Worm (Caenorhabditis elegans): ENCODE results near the gene srh-75.

Gene srh-75

DNA sequence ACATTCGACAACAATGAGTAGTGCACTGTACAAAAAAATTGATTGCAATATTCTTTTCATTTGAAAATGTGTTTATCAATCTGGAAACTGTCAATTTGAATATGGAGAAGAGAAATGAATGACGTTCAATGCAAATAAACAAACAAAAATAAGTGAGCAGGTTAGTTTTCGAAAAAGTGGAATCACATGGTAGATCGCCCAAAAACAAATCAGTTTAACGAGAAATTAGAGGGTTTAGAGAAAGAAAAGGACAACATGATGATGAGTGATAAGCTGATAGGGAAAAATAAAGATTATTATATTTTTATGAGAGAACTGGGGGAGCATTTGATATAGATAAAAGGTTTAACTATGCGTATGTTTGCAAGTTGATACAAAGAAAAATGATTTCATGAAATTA is 12.3 kb upstream of the srh-75 start, which contains the start of gene T04C12.8 (continued):
- TF ChIP-seq ztf-22 (GFP tag; optimal IDR thresholded peaks at IDR 0.05) (peak; percentile 84), F23B12.7 (tag; optimal IDR thresholded peaks at IDR 0.05; ENCODE audit: insufficient read depth) (no peak), ama-1 (optimal IDR thresholded peaks at IDR 0.05) (no peak), ama-1 (GFP tag; optimal IDR thresholded peaks at IDR 0.05) (no peak), repo-1 (tag; optimal IDR thresholded peaks at IDR 0.05) (no peak), snpc-1.1 (tag; optimal IDR thresholded peaks at IDR 0.05; ENCODE audit: insufficient read depth) (no peak), gei-17 (GFP tag; optimal IDR thresholded peaks at IDR 0.05) (no peak), ets-4 (GFP tag; optimal IDR thresholded peaks at IDR 0.05) (peak; percentile 2), mcd-1 (GFP tag; IDR thresholded peaks at IDR 0.05) (no peak), T26A5.8 (tag; optimal IDR thresholded peaks at IDR 0.05) (no peak), zim-3 (tag; optimal IDR thresholded peaks at IDR 0.05) (no peak), madf-3 (GFP tag; IDR thresholded peaks at IDR 0.05) (no peak), Y79H2A.3 (GFP tag; conservative IDR thresholded peaks at IDR 0.05) (no peak), nhr-120 (GFP tag; IDR thresholded peaks at IDR 0.05) (no peak), lsl-1 (GFP tag; optimal IDR thresholded peaks at IDR 0.05) (no peak), sea-2 (GFP tag; IDR thresholded peaks at IDR 0.05) (no peak), snpc-1.3 (tag; optimal IDR thresholded peaks at IDR 0.05; ENCODE audit: insufficient read depth) (no peak), K12H6.12 (tag; optimal IDR thresholded peaks at IDR 0.05) (no peak), ztf-18 (tag; optimal IDR thresholded peaks at IDR 0.05) (no peak), lin-35 (GFP tag; optimal IDR thresholded peaks at IDR 0.05) (no peak), ZK185.1 (tag; optimal IDR thresholded peaks at IDR 0.05; ENCODE audit: poor library complexity, severe bottlenecking) (no peak), nhr-80 (tag; optimal IDR thresholded peaks at IDR 0.05) (peak; percentile 95), ceh-91 (GFP tag; IDR thresholded peaks at IDR 0.05) (no peak), nhr-90 (tag; optimal IDR thresholded peaks at IDR 0.05) (no peak), F49E8.2 (tag; optimal IDR thresholded peaks at IDR 0.05; ENCODE audit: insufficient read depth) (no peak), cebp-2 (GFP tag; IDR thresholded peaks at IDR 0.05) (no peak), lsy-27 (tag; optimal IDR thresholded peaks at IDR 0.05; ENCODE audit: borderline replicate concordance, insufficient read depth) (no peak), ccch-3 (GFP tag; optimal IDR thresholded peaks at IDR 0.05) (no peak), nfyb-1 (GFP tag; IDR thresholded peaks at IDR 0.05) (no peak), ceh-40 (GFP tag; IDR thresholded peaks at IDR 0.05) (no peak), madf-6 (GFP tag; IDR thresholded peaks at IDR 0.05) (no peak), F55B11.4 (tag; optimal IDR thresholded peaks at IDR 0.05; ENCODE audit: borderline replicate concordance, insufficient read depth) (no peak), unc-62 (GFP tag; optimal IDR thresholded peaks at IDR 0.05) (peak; percentile 88), Y67H2A.10 (GFP tag; conservative IDR thresholded peaks at IDR 0.05) (no peak), F33H1.4 (GFP tag; IDR thresholded peaks at IDR 0.05) (no peak), Y53F4B.3 (GFP tag; IDR thresholded peaks at IDR 0.05) (no peak), ceh-100 (GFP tag; IDR thresholded peaks at IDR 0.05) (no peak), let-526 (GFP tag; IDR thresholded peaks at IDR 0.05) (no peak), Y56A3A.18 (GFP tag; IDR thresholded peaks at IDR 0.05) (no peak), madf-10 (tag; optimal IDR thresholded peaks at IDR 0.05) (no peak), chd-7 (tag; optimal IDR thresholded peaks at IDR 0.05) (no peak)
